Fruit fly (Drosophila melanogaster) whole organism, embryonic: ENCODE results near the gene CG9839.

Experiments used
- Adf1 ChIP-seq: fragments of 200-800 bp; sonication (Bioruptor generic); IDR thresholded peaks from 2 replicates; pipeline ENCODE4 v1.3.6; 2022; ENCODE audit warnings: missing biosample characterization, missing genetic modification characterization
- Atf6 ChIP-seq: fragments of 200-800 bp; sonication (Bioruptor generic); IDR thresholded peaks from 2 replicates; pipeline ENCODE4 v1.3.6; 2022; ENCODE audit warnings: missing biosample characterization, missing genetic modification characterization
- CG10565 ChIP-seq: fragments of 200-800 bp; sonication (Bioruptor generic); optimal IDR thresholded peaks from 3 replicates; lab custom pipeline; 2016; ENCODE audit warnings: missing biosample characterization, mild to moderate bottlenecking, missing genetic modification characterization
- CG11504 ChIP-seq: fragments of 200-800 bp; sonication (Bioruptor generic); optimal IDR thresholded peaks from 3 replicates; lab custom pipeline; 2019; ENCODE audit warnings: missing biosample characterization, mild to moderate bottlenecking, missing genetic modification characterization, moderate library complexity
- CG13123 ChIP-seq: fragments of 200-800 bp; sonication (Bioruptor generic); optimal IDR thresholded peaks from 2 replicates; lab custom pipeline; 2016; ENCODE audit warnings: missing biosample characterization, missing genetic modification characterization
- CG14710 ChIP-seq: fragments of 200-800 bp; sonication (Bioruptor generic); optimal IDR thresholded peaks from 3 replicates; lab custom pipeline; 2019; ENCODE audit warnings: missing biosample characterization, mild to moderate bottlenecking, missing genetic modification characterization, moderate library complexity
- CG15269 ChIP-seq: fragments of 200-800 bp; sonication (Bioruptor generic); optimal IDR thresholded peaks from 2 replicates; lab custom pipeline; 2018; ENCODE audit warnings: missing biosample characterization, mild to moderate bottlenecking, missing genetic modification characterization, moderate library complexity
- CG15601 ChIP-seq: fragments of 200-800 bp; sonication (Bioruptor generic); optimal IDR thresholded peaks from 3 replicates; lab custom pipeline; 2019; ENCODE audit warnings: missing biosample characterization, mild to moderate bottlenecking, missing genetic modification characterization, moderate library complexity
- CG17385 ChIP-seq: fragments of 200-800 bp; sonication (Bioruptor generic); optimal IDR thresholded peaks from 3 replicates; lab custom pipeline; 2018; ENCODE audit warnings: missing biosample characterization, mild to moderate bottlenecking, missing genetic modification characterization
- CG18476 ChIP-seq: fragments of 200-800 bp; sonication (Bioruptor generic); optimal IDR thresholded peaks from 2 replicates; lab custom pipeline; 2016; ENCODE audit warnings: missing biosample characterization, mild to moderate bottlenecking, missing genetic modification characterization
- CG18599 ChIP-seq: fragments of 200-800 bp; sonication (Bioruptor generic); optimal IDR thresholded peaks from 3 replicates; lab custom pipeline; 2017; ENCODE audit warnings: missing biosample characterization, missing genetic modification characterization, mild to moderate bottlenecking, moderate library complexity, missing genetic modification reagents
- CG18764 ChIP-seq: fragments of 200-800 bp; sonication (Bioruptor generic); optimal IDR thresholded peaks from 3 replicates; lab custom pipeline; 2016; ENCODE audit warnings: missing biosample characterization, missing genetic modification characterization
- CG2116 ChIP-seq: fragments of 200-800 bp; sonication (Bioruptor generic); optimal IDR thresholded peaks from 3 replicates; lab custom pipeline; 2018; ENCODE audit warnings: missing biosample characterization, mild to moderate bottlenecking, missing genetic modification characterization
- CG2120 ChIP-seq: fragments of 200-800 bp; sonication (Bioruptor generic); optimal IDR thresholded peaks from 3 replicates; lab custom pipeline; 2016; ENCODE audit warnings: missing biosample characterization, missing genetic modification characterization
- CG3281 ChIP-seq: fragments of 200-800 bp; sonication (Bioruptor generic); optimal IDR thresholded peaks from 3 replicates; lab custom pipeline; 2017; ENCODE audit warnings: missing biosample characterization, mild to moderate bottlenecking, missing genetic modification characterization
- CG3847 ChIP-seq: fragments of 200-800 bp; sonication (Bioruptor generic); IDR thresholded peaks from 2 replicates; pipeline ENCODE4 v1.3.6; 2022; ENCODE audit warnings: missing biosample characterization, missing genetic modification characterization
- CG4707 ChIP-seq: fragments of 200-800 bp; sonication (Bioruptor generic); optimal IDR thresholded peaks from 2 replicates; lab custom pipeline; 2018; ENCODE audit warnings: missing biosample characterization, mild to moderate bottlenecking, missing genetic modification characterization, moderate library complexity
- CG5180 ChIP-seq: fragments of 200-800 bp; sonication (Bioruptor generic); optimal IDR thresholded peaks from 3 replicates; lab custom pipeline; 2017; ENCODE audit warnings: missing biosample characterization, missing genetic modification characterization, mild to moderate bottlenecking, moderate library complexity, missing genetic modification reagents
- CG6689 ChIP-seq: fragments of 200-800 bp; sonication (Bioruptor generic); IDR thresholded peaks from 2 replicates; pipeline ENCODE4 v1.3.6; 2022; ENCODE audit warnings: missing biosample characterization, missing genetic modification characterization
- CG7745 ChIP-seq: fragments of 200-800 bp; sonication (Bioruptor generic); optimal IDR thresholded peaks from 2 replicates; lab custom pipeline; 2018; ENCODE audit warnings: missing biosample characterization, mild to moderate bottlenecking, missing genetic modification characterization, moderate library complexity
- CG7963 ChIP-seq: fragments of 200-800 bp; sonication (Bioruptor generic); IDR thresholded peaks from 3 replicates; pipeline ENCODE4 v1.3.6; 2022; ENCODE audit warnings: missing biosample characterization, missing genetic modification characterization; ENCODE audit not compliant: partially characterized antibody
- CG8359 ChIP-seq: fragments of 200-800 bp; sonication (Bioruptor generic); optimal IDR thresholded peaks from 2 replicates; lab custom pipeline; 2017; ENCODE audit warnings: missing biosample characterization, mild to moderate bottlenecking, missing genetic modification characterization, borderline replicate concordance
- CG9797 ChIP-seq: fragments of 200-800 bp; sonication (Bioruptor generic); optimal IDR thresholded peaks from 3 replicates; lab custom pipeline; 2018; ENCODE audit warnings: missing biosample characterization, mild to moderate bottlenecking, missing genetic modification characterization
- Drgx ChIP-seq: fragments of 200-800 bp; sonication (Bioruptor generic); IDR thresholded peaks from 2 replicates; pipeline ENCODE4 v1.3.6; 2022; ENCODE audit warnings: missing biosample characterization, missing genetic modification characterization
- HmgZ ChIP-seq: fragments of 200-800 bp; sonication (Bioruptor generic); optimal IDR thresholded peaks from 2 replicates; lab custom pipeline; 2018; ENCODE audit warnings: missing biosample characterization, mild to moderate bottlenecking, missing genetic modification characterization
- Hr3 ChIP-seq: fragments of 200-800 bp; sonication (Bioruptor generic); optimal IDR thresholded peaks from 3 replicates; lab custom pipeline; 2016; ENCODE audit warnings: missing biosample characterization, missing genetic modification characterization
- Kr ChIP-seq: fragments of 200-800 bp; sonication (Bioruptor generic); optimal IDR thresholded peaks from 2 replicates; lab custom pipeline; 2017; ENCODE audit warnings: missing biosample characterization, mild to moderate bottlenecking, missing genetic modification characterization
- Stat92E ChIP-seq, 3 experiments: fragments of >200 bp in 2 of 3; fragments of 200-800 bp in 1 of 3; sonication (Bioruptor generic) in 1 of 3; optimal IDR thresholded peaks; 2 replicates each; lab custom pipeline; 2017 to 2019; ENCODE audit warnings: missing biosample characterization in 3 of 3, missing genetic modification characterization in 3 of 3, mild to moderate bottlenecking in 1 of 3, moderate library complexity in 1 of 3
- ab ChIP-seq: fragments of 200-800 bp; sonication (Bioruptor generic); optimal IDR thresholded peaks from 2 replicates; lab custom pipeline; 2016; ENCODE audit warnings: missing biosample characterization, missing genetic modification characterization
- ash1 ChIP-seq: fragments of 200-800 bp; sonication (Bioruptor generic); optimal IDR thresholded peaks from 2 replicates; lab custom pipeline; 2018; ENCODE audit warnings: missing biosample characterization, mild to moderate bottlenecking, missing genetic modification characterization
- btn ChIP-seq: fragments of 200-800 bp; sonication (Bioruptor generic); optimal IDR thresholded peaks from 2 replicates; lab custom pipeline; 2016; ENCODE audit warnings: missing biosample characterization, missing genetic modification characterization
- cas ChIP-seq: fragments of 200-800 bp; sonication (Bioruptor generic); IDR thresholded peaks from 2 replicates; pipeline ENCODE4 v1.3.6; 2022; ENCODE audit warnings: missing biosample characterization, missing genetic modification characterization
- chif ChIP-seq, 2 experiments: fragments of 200-800 bp; sonication (Bioruptor generic); optimal IDR thresholded peaks; 3 replicates each; lab custom pipeline; 2016; ENCODE audit warnings: missing biosample characterization in 2 of 2, missing genetic modification characterization in 2 of 2
- croc ChIP-seq: fragments of 200-800 bp; sonication (Bioruptor generic); conservative IDR thresholded peaks from 3 replicates; pipeline ENCODE4 v1.3.6; 2022; ENCODE audit warnings: missing biosample characterization, missing genetic modification characterization
- dm ChIP-seq: fragments of 200-800 bp; sonication (Bioruptor generic); optimal IDR thresholded peaks from 3 replicates; lab custom pipeline; 2016; ENCODE audit warnings: missing biosample characterization, missing genetic modification characterization
- dmrt99B ChIP-seq: fragments of 200-800 bp; sonication (Bioruptor generic); optimal IDR thresholded peaks from 2 replicates; lab custom pipeline; 2018; ENCODE audit warnings: missing biosample characterization, mild to moderate bottlenecking, missing genetic modification characterization, moderate library complexity
- gce ChIP-seq: fragments of 200-800 bp; sonication (Bioruptor generic); IDR thresholded peaks from 3 replicates; pipeline ENCODE4 v1.3.6; 2022; ENCODE audit warnings: missing biosample characterization, missing genetic modification characterization
- gt ChIP-seq: fragments of 200-800 bp; sonication (Bioruptor generic); IDR thresholded peaks from 2 replicates; pipeline ENCODE4 v1.3.6; 2022; ENCODE audit warnings: missing biosample characterization, missing genetic modification characterization
- h ChIP-seq: fragments of >200 bp; optimal IDR thresholded peaks from 2 replicates; lab custom pipeline; 2017
- inv ChIP-seq: fragments of 200-800 bp; sonication (Bioruptor generic); IDR thresholded peaks from 2 replicates; pipeline ENCODE4 v1.3.6; 2022; ENCODE audit warnings: missing biosample characterization, missing genetic modification characterization; ENCODE audit not compliant: partially characterized antibody
- lmd ChIP-seq: fragments of 200-800 bp; sonication (Bioruptor generic); IDR thresholded peaks from 2 replicates; pipeline ENCODE4 v1.3.6; 2022; ENCODE audit warnings: missing biosample characterization, missing genetic modification characterization
- lola ChIP-seq, 3 experiments: fragments of >200 bp in 2 of 3; fragments of 200-800 bp in 1 of 3; sonication (Bioruptor generic) in 1 of 3; optimal IDR thresholded peaks; 2 replicates each; lab custom pipeline; 2017 to 2019; ENCODE audit warnings: missing biosample characterization in 3 of 3, missing genetic modification characterization in 3 of 3, mild to moderate bottlenecking in 1 of 3, moderate library complexity in 1 of 3
- peb ChIP-seq: fragments of 200-800 bp; sonication (Bioruptor generic); IDR thresholded peaks from 2 replicates; pipeline ENCODE4 v1.3.6; 2022; ENCODE audit warnings: missing biosample characterization, missing genetic modification characterization
- rib ChIP-seq: fragments of 200-800 bp; sonication (Bioruptor generic); IDR thresholded peaks from 2 replicates; pipeline ENCODE4 v1.3.6; 2022; ENCODE audit warnings: missing biosample characterization, missing genetic modification characterization
- ro ChIP-seq: fragments of 200-800 bp; sonication (Bioruptor generic); IDR thresholded peaks from 2 replicates; pipeline ENCODE4 v1.3.6; 2022; ENCODE audit warnings: missing biosample characterization, missing genetic modification characterization
- scrt ChIP-seq: fragments of 200-800 bp; sonication (Bioruptor generic); optimal IDR thresholded peaks from 2 replicates; lab custom pipeline; 2018; ENCODE audit warnings: missing biosample characterization, mild to moderate bottlenecking, missing genetic modification characterization, moderate library complexity
- sisA ChIP-seq: fragments of 200-800 bp; sonication (Bioruptor generic); IDR thresholded peaks from 2 replicates; pipeline ENCODE4 v1.3.6; 2022; ENCODE audit warnings: missing biosample characterization, missing genetic modification characterization
- unpg ChIP-seq: fragments of 200-800 bp; sonication (Bioruptor generic); optimal IDR thresholded peaks from 3 replicates; lab custom pipeline; 2018; ENCODE audit warnings: missing biosample characterization, mild to moderate bottlenecking, missing genetic modification characterization, moderate library complexity
- wdn ChIP-seq: fragments of 200-800 bp; sonication (Bioruptor generic); IDR thresholded peaks from 2 replicates; pipeline ENCODE4 v1.3.6; 2022; ENCODE audit warnings: missing biosample characterization, missing genetic modification characterization
- zen ChIP-seq: fragments of 200-800 bp; sonication (Bioruptor generic); optimal IDR thresholded peaks from 3 replicates; lab custom pipeline; 2018; ENCODE audit warnings: missing biosample characterization, mild to moderate bottlenecking, missing genetic modification characterization, moderate library complexity

The CG9839 gene

DNA sequence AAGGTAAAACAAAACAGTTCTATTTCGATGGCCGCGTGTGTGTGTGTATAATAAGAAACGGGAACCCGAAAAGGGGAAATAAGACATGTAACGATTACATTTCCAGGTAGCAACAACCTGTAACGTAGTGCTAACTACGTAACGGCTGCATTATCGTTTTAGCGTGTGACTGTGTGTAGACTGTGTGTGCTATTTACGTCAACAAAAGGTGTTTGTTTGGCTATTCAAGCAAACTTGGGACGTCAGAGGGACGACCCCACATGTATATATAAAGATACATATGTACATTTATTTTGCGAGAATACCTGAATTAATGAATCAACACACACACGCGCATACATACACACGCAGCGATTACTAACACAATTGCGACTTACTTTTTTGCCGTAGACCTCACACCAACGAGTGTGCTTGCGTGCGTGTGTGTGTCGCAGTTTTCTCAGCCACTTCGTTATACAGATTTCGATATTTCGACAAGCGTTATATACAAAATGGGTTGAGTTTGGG lies 14.0 kb upstream of the CG9839 start (continued):
- TF ChIP-seq wdn (GFP tag; lab: Robert Waterston, UW) (peak; percentile 46; the same call in 1 of the 2 replicates), btn (GFP tag; lab: Kevin White, UChicago) (no peak), CG17385 (no peak), CG15269 (tag; lab: Kevin White, UChicago) (peak; percentile 23), Atf6 (GFP tag; lab: Robert Waterston, UW) (peak; percentile 69), CG13123 (no peak), CG3281 (GFP tag; lab: Kevin White, UChicago) (peak; percentile 21), lmd (no peak), CG18476 (GFP tag; lab: Kevin White, UChicago) (peak; percentile 19), CG10565 (GFP tag; lab: Kevin White, UChicago) (no peak), CG4707 (GFP tag; lab: Kevin White, UChicago) (no peak), rib (GFP tag; lab: Robert Waterston, UW) (peak; percentile 77), gt (GFP tag; lab: Robert Waterston, UW) (peak; percentile 43; the same call in 1 of the 2 replicates), h (lab: Kevin White, UChicago) (no peak), cas (GFP tag; lab: Robert Waterston, UW) (no peak), chif (GFP tag; optimal IDR thresholded peaks at IDR 0.05; lab: Kevin White, UChicago) (no peak), CG14710 (tag; lab: Kevin White, UChicago) (no peak), inv (GFP tag; lab: Robert Waterston, UW) (no peak), CG7963 (no peak), CG11504 (tag; lab: Kevin White, UChicago) (peak; percentile 9), Kr (no peak), gce (GFP tag; lab: Robert Waterston, UW) (no peak), CG6689 (GFP tag; lab: Robert Waterston, UW) (no peak), CG18599 (GFP tag; lab: Kevin White, UChicago) (peak; percentile 37), CG2120 (GFP tag; lab: Kevin White, UChicago) (no peak), zen (tag; lab: Kevin White, UChicago) (peak; percentile 46), Stat92E (GFP tag; optimal IDR thresholded peaks at IDR 0.05; lab: Kevin White, UChicago) (no peak), CG18764 (GFP tag; lab: Kevin White, UChicago) (no peak), CG15601 (tag; lab: Kevin White, UChicago) (no peak), CG8359 (GFP tag; lab: Kevin White, UChicago) (peak; percentile 47), dm (GFP tag; lab: Kevin White, UChicago) (no peak), Adf1 (GFP tag; lab: Robert Waterston, UW) (peak; percentile 8; the same call in 1 of the 2 replicates), croc (GFP tag; lab: Robert Waterston, UW) (no peak), Drgx (no peak), CG5180 (peak; percentile 30), ash1 (GFP tag; lab: Kevin White, UChicago) (peak; percentile 71), unpg (GFP tag; lab: Kevin White, UChicago) (no peak), Hr3 (GFP tag; lab: Kevin White, UChicago) (no peak), CG3847 (GFP tag; lab: Robert Waterston, UW) (peak; percentile 26; the same call in 1 of the 2 replicates), CG9797 (GFP tag; lab: Kevin White, UChicago) (no peak), ro (GFP tag; lab: Robert Waterston, UW) (no peak), CG2116 (GFP tag; lab: Kevin White, UChicago) (no peak), sisA (no peak), dmrt99B (tag; lab: Kevin White, UChicago) (no peak), scrt (no peak), ab (GFP tag; lab: Kevin White, UChicago) (no peak), peb (GFP tag; lab: Robert Waterston, UW) (no peak), lola (GFP tag; optimal IDR thresholded peaks at IDR 0.05; lab: Kevin White, UChicago) (peak in 1 of 3 experiments; percentile 10), CG7745 (tag; lab: Kevin White, UChicago) (no peak), HmgZ (tag; lab: Kevin White, UChicago) (no peak)
